Worm (Caenorhabditis elegans) whole organism, L1 larva: ENCODE measurements around the gene T25E12.16.

Source experiments
- C04F5.9 ChIP-seq: sonication (generic microtip); optimal IDR thresholded peaks from 2 replicates; lab custom pipeline; 2016; ENCODE audit warnings: missing genetic modification characterization, missing compliant biosample characterization
- ama-1 ChIP-seq: fragments of 150-350 bp; optimal IDR thresholded peaks from 2 replicates; lab custom pipeline; 2014
- ceh-82 ChIP-seq, 3 experiments: fragments of 150-350 bp in 1 of 3; sonication (generic microtip) in 2 of 3; optimal IDR thresholded peaks; 2 replicates each; lab custom pipeline; 2014 to 2017; ENCODE audit warnings: missing biosample characterization in 3 of 3, missing genetic modification characterization in 3 of 3
- ceh-90 ChIP-seq: sonication (generic microtip); optimal IDR thresholded peaks from 2 replicates; lab custom pipeline; 2016; ENCODE audit warnings: missing genetic modification characterization, missing compliant biosample characterization
- efl-1 ChIP-seq, 4 experiments: fragments of 150-350 bp; optimal IDR thresholded peaks in 3 of 4; peaks in 1 of 4; 1 replicate in 1 of 4; 2 replicates in 3 of 4; lab custom pipeline; 2014; ENCODE audit warnings: missing biosample characterization in 2 of 4, missing genetic modification characterization in 2 of 4, missing genetic modification reagents in 2 of 4
- elt-2 ChIP-seq: sonication (generic microtip); optimal IDR thresholded peaks from 2 replicates; lab custom pipeline; 2016; ENCODE audit warnings: missing genetic modification characterization, mild to moderate bottlenecking, inconsistent platforms, missing compliant biosample characterization, missing genetic modification reagents
- mdl-1 ChIP-seq, 2 experiments: fragments of 150-350 bp; optimal IDR thresholded peaks; 2 replicates each; lab custom pipeline; 2014 to 2017; ENCODE audit warnings: missing biosample characterization in 2 of 2, missing genetic modification characterization in 2 of 2, inconsistent platforms in 1 of 2
- nhr-11 ChIP-seq: fragments of 150-350 bp; optimal IDR thresholded peaks from 2 replicates; lab custom pipeline; 2014; ENCODE audit warnings: missing biosample characterization, missing genetic modification characterization
- nhr-28 ChIP-seq: fragments of 150-350 bp; optimal IDR thresholded peaks from 2 replicates; lab custom pipeline; 2014; ENCODE audit warnings: missing biosample characterization, missing genetic modification characterization
- zag-1 ChIP-seq: fragments of 150-350 bp; optimal IDR thresholded peaks from 2 replicates; lab custom pipeline; 2014; ENCODE audit warnings: missing biosample characterization, missing genetic modification characterization

- TF ChIP-seq ceh-82 (tag; optimal IDR thresholded peaks at IDR 0.05; lab: Kevin White, UChicago) (no peak), ama-1 (lab: Kevin White, UChicago) (no peak), C04F5.9 (tag; lab: Kevin White, UChicago) (no peak), ceh-90 (tag; lab: Kevin White, UChicago) (no peak), efl-1 (optimal IDR thresholded peaks at IDR 0.05; lab: Kevin White, UChicago) (no peak), efl-1 (GFP tag; optimal IDR thresholded peaks at IDR 0.05 in 1 of 2; lab: Kevin White, UChicago) (no peak), elt-2 (tag; lab: Kevin White, UChicago) (no peak), nhr-11 (tag; lab: Kevin White, UChicago) (no peak), nhr-28 (tag; lab: Kevin White, UChicago) (no peak), mdl-1 (tag; optimal IDR thresholded peaks at IDR 0.05; lab: Kevin White, UChicago) (no peak), zag-1 (tag; lab: Kevin White, UChicago) (no peak)
Observed at ce11 chrV:16697178-16697577, 36.4 kb downstream of the T25E12.16 start, which contains the start of gene srw-41.
